Fruit fly (Drosophila melanogaster): ENCODE measurements around the gene Mt2.
A peak's percentile ranks its signal among the peaks of the same experiment; 100 is the strongest.

Gene Mt2

DNA sequence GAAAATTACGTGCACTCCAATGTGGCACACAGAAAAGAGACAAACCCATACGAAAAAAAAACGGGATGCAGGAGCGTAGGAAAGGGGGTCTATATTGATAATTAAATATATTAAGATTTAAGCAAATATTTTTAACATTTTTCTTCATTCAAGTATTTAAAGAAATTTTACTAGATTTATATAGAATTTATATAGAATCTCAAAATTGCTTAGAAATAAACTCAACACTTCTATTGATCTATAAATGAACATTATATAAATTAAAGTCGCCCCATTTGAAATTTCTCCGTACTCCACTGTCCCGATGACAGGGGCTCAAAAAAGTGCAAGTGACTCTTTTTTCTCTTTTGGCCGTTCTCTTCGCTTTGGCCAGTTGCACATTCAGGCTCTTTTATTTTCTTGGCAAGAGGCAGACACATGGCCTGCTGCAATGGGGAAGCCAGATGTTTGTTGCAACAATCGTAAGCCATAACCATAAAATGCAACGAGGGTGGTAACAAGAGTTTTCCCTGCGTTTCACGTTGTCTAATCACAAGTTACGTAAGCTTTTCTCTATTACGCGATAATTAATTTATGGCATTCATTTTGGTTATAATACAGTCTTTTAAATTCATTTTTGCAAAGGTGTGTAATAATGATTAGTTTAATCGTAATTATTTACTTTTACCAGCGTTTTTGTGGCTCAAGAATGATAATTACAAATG, 30.5 kb upstream of the Mt2 start:
- TF ChIP-seq CG15073 (GFP tag; optimal IDR thresholded peaks at IDR 0.05) = no peak
- peak; percentile 9 for TF ChIP-seq CG17385 (GFP tag; optimal IDR thresholded peaks at IDR 0.05)
- peak; percentile 38; the same call in 1 of the 3 replicates for TF ChIP-seq croc (GFP tag; conservative IDR thresholded peaks at IDR 0.05)
- TF ChIP-seq CG2712 (tag; optimal IDR thresholded peaks at IDR 0.05) = peak; percentile 75
- TF ChIP-seq CG43689 (GFP tag; IDR thresholded peaks at IDR 0.05) = no peak
- TF ChIP-seq lmd (GFP tag; IDR thresholded peaks at IDR 0.05) = no peak
- TF ChIP-seq CG4404 (GFP tag; IDR thresholded peaks at IDR 0.05) = 0 out of 2 replicates have a peak, but pooled peaks have one; percentile 39
- peak; percentile 71 for TF ChIP-seq CG3163 (GFP tag; optimal IDR thresholded peaks at IDR 0.05)
- TF ChIP-seq pfk (GFP tag; optimal IDR thresholded peaks at IDR 0.05) = no peak
- TF ChIP-seq CG8388 (GFP tag; optimal IDR thresholded peaks at IDR 0.05) = peak; percentile 55
- no peak for TF ChIP-seq CG16863 (GFP tag; optimal IDR thresholded peaks at IDR 0.05)
- TF ChIP-seq CG18011 (GFP tag; optimal IDR thresholded peaks at IDR 0.05) = no peak
- TF ChIP-seq unpg (GFP tag; optimal IDR thresholded peaks at IDR 0.05) = peak; percentile 47
- no peak for TF ChIP-seq fu2 (GFP tag; optimal IDR thresholded peaks at IDR 0.05)
- TF ChIP-seq CG7556 (GFP tag; optimal IDR thresholded peaks at IDR 0.05) = peak; percentile 38
- TF ChIP-seq oc (tag; optimal IDR thresholded peaks at IDR 0.05) = no peak
- no peak for TF ChIP-seq cato (GFP tag; optimal IDR thresholded peaks at IDR 0.05; ENCODE audit: borderline replicate concordance)
- TF ChIP-seq CG33557 (GFP tag; optimal IDR thresholded peaks at IDR 0.05) = peak; percentile 78
- TF ChIP-seq Blimp-1 (GFP tag; optimal IDR thresholded peaks at IDR 0.05) = peak; percentile 90
- TF ChIP-seq tgo (GFP tag; IDR thresholded peaks at IDR 0.05) = no peak; the same call in 2 of the 3 replicates
- peak; percentile 58 for TF ChIP-seq CG12391 (tag; optimal IDR thresholded peaks at IDR 0.05)
- peak; percentile 30 for TF ChIP-seq CG17359 (tag; optimal IDR thresholded peaks at IDR 0.05)
- TF ChIP-seq CG1529 (GFP tag; optimal IDR thresholded peaks at IDR 0.05) = peak; percentile 24
- no peak for TF ChIP-seq CG9932 (GFP tag; IDR thresholded peaks at IDR 0.05)
- TF ChIP-seq HLHmδ (GFP tag; optimal IDR thresholded peaks at IDR 0.05) = no peak
- TF ChIP-seq Side (GFP tag; optimal IDR thresholded peaks at IDR 0.05) = no peak
- TF ChIP-seq CG3995 (GFP tag; optimal IDR thresholded peaks at IDR 0.05) = no peak
- TF ChIP-seq CG3726 (GFP tag; IDR thresholded peaks at IDR 0.05) = no peak
- no peak for TF ChIP-seq CG33213 (GFP tag; optimal IDR thresholded peaks at IDR 0.05)
- peak; percentile 17 for TF ChIP-seq Oli (tag; optimal IDR thresholded peaks at IDR 0.05)
- no peak for TF ChIP-seq caup (GFP tag; optimal IDR thresholded peaks at IDR 0.05; ENCODE audit: severe bottlenecking)
- TF ChIP-seq Chrac-16 (GFP tag; optimal IDR thresholded peaks at IDR 0.05) = peak; percentile 12
- no peak for TF ChIP-seq Opbp (GFP tag; IDR thresholded peaks at IDR 0.05; ENCODE audit: partially characterized antibody)
- peak; percentile 27 for TF ChIP-seq CG7271 (tag; optimal IDR thresholded peaks at IDR 0.05)
- TF ChIP-seq vvl (GFP tag; IDR thresholded peaks at IDR 0.05) = peak; percentile 62; the same call in 1 of the 2 replicates
- peak; percentile 13 for TF ChIP-seq CG30020 (tag; optimal IDR thresholded peaks at IDR 0.05)
- no peak for TF ChIP-seq tio (GFP tag; optimal IDR thresholded peaks at IDR 0.05)
- TF ChIP-seq CG7357 (GFP tag; IDR thresholded peaks at IDR 0.05) = no peak
- TF ChIP-seq Ada2b (GFP tag; IDR thresholded peaks at IDR 0.05) = no peak
- TF ChIP-seq chif (GFP tag; optimal IDR thresholded peaks at IDR 0.05) = no peak
- TF ChIP-seq fd64A (GFP tag; optimal IDR thresholded peaks at IDR 0.05) = no peak
- TF ChIP-seq cad (GFP tag; optimal IDR thresholded peaks at IDR 0.05) = peak; percentile 53
- peak; percentile 50 for TF ChIP-seq row (GFP tag; IDR thresholded peaks at IDR 0.05)
- TF ChIP-seq CG15696 (tag; optimal IDR thresholded peaks at IDR 0.05) = peak; percentile 87
- no peak for TF ChIP-seq CG3847 (GFP tag; IDR thresholded peaks at IDR 0.05)
- no peak for TF ChIP-seq D (optimal IDR thresholded peaks at IDR 0.05)
- peak; percentile 46 for TF ChIP-seq D (GFP tag; optimal IDR thresholded peaks at IDR 0.05)
- no peak for TF ChIP-seq Dfd (GFP tag; optimal IDR thresholded peaks at IDR 0.05)
- TF ChIP-seq grau (tag; optimal IDR thresholded peaks at IDR 0.05) = peak; percentile 45
- no peak for TF ChIP-seq pnt (GFP tag; optimal IDR thresholded peaks at IDR 0.05)
